Worm (Caenorhabditis elegans) whole organism, L2 larva: ENCODE measurements around the gene C16C8.16.

Experiments
- Y55F3AM.14 ChIP-seq: fragments of 200-800 bp; sonication (Bioruptor generic); optimal IDR thresholded peaks from 2 replicates; lab custom pipeline; 2018; ENCODE audit warnings: mild to moderate bottlenecking, missing genetic modification characterization, missing compliant biosample characterization
- ZK546.5 ChIP-seq: sonication (generic microtip); optimal IDR thresholded peaks from 2 replicates; lab custom pipeline; 2017; ENCODE audit warnings: missing biosample characterization, missing genetic modification characterization
- aly-2 ChIP-seq: fragments of 150-350 bp; optimal IDR thresholded peaks from 2 replicates; lab custom pipeline; 2014; ENCODE audit warnings: missing biosample characterization, missing genetic modification characterization
- ama-1 ChIP-seq: fragments of 150-350 bp; optimal IDR thresholded peaks from 2 replicates; lab custom pipeline; 2018; ENCODE audit warnings: inconsistent platforms
- ceh-82 ChIP-seq: fragments of 150-350 bp; optimal IDR thresholded peaks from 2 replicates; lab custom pipeline; 2014; ENCODE audit warnings: missing biosample characterization, missing genetic modification characterization
- crh-2 ChIP-seq: sonication (generic microtip); optimal IDR thresholded peaks from 2 replicates; lab custom pipeline; 2017; ENCODE audit warnings: missing biosample characterization, missing genetic modification characterization
- dmd-4 ChIP-seq: sonication (generic microtip); optimal IDR thresholded peaks from 2 replicates; lab custom pipeline; 2017; ENCODE audit warnings: missing biosample characterization, missing genetic modification characterization
- egl-27 ChIP-seq: sonication (generic microtip); optimal IDR thresholded peaks from 3 replicates; lab custom pipeline; 2017; ENCODE audit warnings: missing biosample characterization, missing genetic modification reagents, missing genetic modification characterization
- elt-1 ChIP-seq: fragments of 150-350 bp; optimal IDR thresholded peaks from 2 replicates; lab custom pipeline; 2014; ENCODE audit warnings: missing biosample characterization, missing genetic modification characterization
- elt-3 ChIP-seq: sonication (generic microtip); optimal IDR thresholded peaks from 2 replicates; lab custom pipeline; 2017; ENCODE audit warnings: missing biosample characterization, missing genetic modification characterization
- fos-1 ChIP-seq: fragments of 150-350 bp; optimal IDR thresholded peaks from 2 replicates; lab custom pipeline; 2014; ENCODE audit warnings: missing biosample characterization, missing genetic modification characterization
- gmeb-1 ChIP-seq: fragments of 150-350 bp; optimal IDR thresholded peaks from 2 replicates; lab custom pipeline; 2014; ENCODE audit warnings: missing biosample characterization, missing genetic modification characterization
- lin-11 ChIP-seq: fragments of 150-350 bp; sonication (generic microtip); optimal IDR thresholded peaks from 2 replicates; lab custom pipeline; 2014; ENCODE audit warnings: missing biosample characterization, missing genetic modification characterization, inconsistent platforms, mixed read lengths
- lin-13 ChIP-seq: fragments of 150-350 bp; optimal IDR thresholded peaks from 2 replicates; lab custom pipeline; 2014; ENCODE audit warnings: missing biosample characterization, missing genetic modification reagents, missing genetic modification characterization
- lin-39 ChIP-seq: fragments of 150-350 bp; optimal IDR thresholded peaks from 2 replicates; lab custom pipeline; 2014; ENCODE audit warnings: missing biosample characterization, missing genetic modification reagents, missing genetic modification characterization
- lsy-2 ChIP-seq, 2 experiments: fragments of 150-350 bp in 1 of 2; sonication (generic microtip) in 1 of 2; optimal IDR thresholded peaks; 2 replicates each; lab custom pipeline; 2014 to 2017; ENCODE audit warnings: missing biosample characterization in 2 of 2, missing genetic modification characterization in 2 of 2
- mab-5 ChIP-seq: fragments of 150-350 bp; optimal IDR thresholded peaks from 2 replicates; lab custom pipeline; 2014; ENCODE audit warnings: missing biosample characterization, missing genetic modification characterization
- mbf-1 ChIP-seq: sonication (generic microtip); optimal IDR thresholded peaks from 2 replicates; lab custom pipeline; 2017; ENCODE audit warnings: missing biosample characterization, missing genetic modification characterization
- mdl-1 ChIP-seq, 2 experiments: fragments of 150-350 bp in 1 of 2; sonication (generic microtip) in 1 of 2; optimal IDR thresholded peaks; 2 replicates each; lab custom pipeline; 2017; ENCODE audit warnings: missing biosample characterization in 2 of 2, missing genetic modification characterization in 2 of 2
- nhr-10 ChIP-seq: sonication (generic microtip); optimal IDR thresholded peaks from 2 replicates; lab custom pipeline; 2017; ENCODE audit warnings: missing biosample characterization, missing genetic modification characterization
- nhr-11 ChIP-seq: fragments of 150-350 bp; optimal IDR thresholded peaks from 2 replicates; lab custom pipeline; 2014; ENCODE audit warnings: missing biosample characterization, missing genetic modification characterization
- nhr-12 ChIP-seq: fragments of 150-350 bp; optimal IDR thresholded peaks from 2 replicates; lab custom pipeline; 2014; ENCODE audit warnings: missing biosample characterization, missing genetic modification characterization
- nhr-129 ChIP-seq: fragments of 150-350 bp; optimal IDR thresholded peaks from 2 replicates; lab custom pipeline; 2014; ENCODE audit warnings: missing biosample characterization, missing genetic modification characterization
- nhr-21 ChIP-seq: fragments of 150-350 bp; optimal IDR thresholded peaks from 2 replicates; lab custom pipeline; 2014; ENCODE audit warnings: missing biosample characterization, missing genetic modification characterization
- nhr-23 ChIP-seq: fragments of 150-350 bp; optimal IDR thresholded peaks from 2 replicates; lab custom pipeline; 2014; ENCODE audit warnings: missing biosample characterization, missing genetic modification reagents, missing genetic modification characterization
- nhr-237 ChIP-seq: fragments of 150-350 bp; optimal IDR thresholded peaks from 2 replicates; lab custom pipeline; 2014; ENCODE audit warnings: missing biosample characterization, missing genetic modification characterization
- nhr-77 ChIP-seq: fragments of 150-350 bp; optimal IDR thresholded peaks from 2 replicates; lab custom pipeline; 2014; ENCODE audit warnings: missing biosample characterization, missing genetic modification characterization
- peb-1 ChIP-seq: fragments of 150-350 bp; optimal IDR thresholded peaks from 2 replicates; lab custom pipeline; 2014; ENCODE audit warnings: missing biosample characterization, missing genetic modification characterization
- sem-4 ChIP-seq: fragments of 150-350 bp; optimal IDR thresholded peaks from 2 replicates; lab custom pipeline; 2014; ENCODE audit warnings: missing biosample characterization, missing genetic modification reagents, missing genetic modification characterization
- skn-1 ChIP-seq: sonication (generic microtip); optimal IDR thresholded peaks from 2 replicates; lab custom pipeline; 2017; ENCODE audit warnings: missing biosample characterization, missing genetic modification characterization
- sma-3 ChIP-seq: sonication (generic microtip); optimal IDR thresholded peaks from 2 replicates; lab custom pipeline; 2016; ENCODE audit warnings: missing genetic modification reagents, missing genetic modification characterization, missing compliant biosample characterization
- sma-9 ChIP-seq, 2 experiments: fragments of 150-350 bp in 1 of 2; sonication (generic microtip) in 1 of 2; optimal IDR thresholded peaks; 2 replicates each; lab custom pipeline; 2014 to 2016; ENCODE audit warnings: missing genetic modification characterization in 2 of 2, mild to moderate bottlenecking in 1 of 2, missing biosample characterization in 1 of 2, missing compliant biosample characterization in 1 of 2, missing genetic modification reagents in 1 of 2, moderate library complexity in 1 of 2
- snpc-4 ChIP-seq: fragments of 150-350 bp; optimal IDR thresholded peaks from 2 replicates; lab custom pipeline; 2014; ENCODE audit warnings: missing biosample characterization, missing genetic modification characterization
- unc-39 ChIP-seq: fragments of 150-350 bp; optimal IDR thresholded peaks from 2 replicates; lab custom pipeline; 2014; ENCODE audit warnings: missing biosample characterization, missing genetic modification characterization
- unc-62 ChIP-seq: fragments of 150-350 bp; optimal IDR thresholded peaks from 2 replicates; lab custom pipeline; 2014; ENCODE audit warnings: missing biosample characterization, missing genetic modification reagents, missing genetic modification characterization
- zag-1 ChIP-seq: fragments of 150-350 bp; optimal IDR thresholded peaks from 2 replicates; lab custom pipeline; 2014; ENCODE audit warnings: missing biosample characterization, missing genetic modification characterization
- ztf-1 ChIP-seq: fragments of 200-800 bp; sonication (Bioruptor generic); conservative IDR thresholded peaks from 2 replicates; pipeline ENCODE4 v1.3.6; 2022; ENCODE audit warnings: missing genetic modification characterization, missing compliant biosample characterization
- ztf-11 ChIP-seq: sonication (generic microtip); optimal IDR thresholded peaks from 2 replicates; lab custom pipeline; 2017; ENCODE audit warnings: missing biosample characterization, missing genetic modification characterization

The C16C8.16 gene

DNA sequence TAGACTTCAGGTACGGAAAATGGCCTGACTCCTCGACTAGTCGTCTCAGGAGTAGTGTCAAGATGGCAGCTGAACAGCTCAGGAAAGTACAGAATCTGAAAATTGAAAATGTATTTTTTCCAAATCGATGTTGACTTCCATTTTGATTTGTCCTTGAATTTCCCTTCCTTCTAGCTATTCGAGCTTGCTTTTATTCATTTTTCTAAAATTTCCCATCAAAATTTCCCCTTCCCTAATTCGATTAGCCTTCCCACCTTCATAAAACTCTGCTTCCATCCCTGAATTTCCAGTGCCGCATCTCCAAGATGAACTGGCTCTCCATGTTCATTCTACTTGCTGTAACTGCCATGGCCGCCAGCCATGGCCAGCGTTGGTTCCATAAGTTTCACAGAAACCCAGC is 27.3 kb downstream of the C16C8.16 start, which contains the start of gene Y49F6B.6:
Y49F6B.6 (plus strand) TSS at position 301 of the 400 bp plus-strand sequence.
- TF ChIP-seq sma-9 (GFP tag; optimal IDR thresholded peaks at IDR 0.05; lab: Kevin White, UChicago) (no peak), sma-9 (tag; optimal IDR thresholded peaks at IDR 0.05; lab: Kevin White, UChicago) (no peak), nhr-10 (tag; lab: Kevin White, UChicago) (no peak), ztf-1 (no peak), nhr-237 (no peak), aly-2 (no peak), sma-3 (GFP tag; lab: Kevin White, UChicago) (no peak), skn-1 (tag; lab: Kevin White, UChicago) (no peak), lin-13 (GFP tag; lab: Kevin White, UChicago) (no peak), nhr-23 (tag; lab: Kevin White, UChicago) (no peak), unc-39 (tag; lab: Kevin White, UChicago) (no peak), peb-1 (tag; lab: Kevin White, UChicago) (no peak), nhr-12 (tag; lab: Kevin White, UChicago) (no peak), ztf-11 (tag; lab: Kevin White, UChicago) (no peak), mab-5 (no peak)

ce11 chrII:3473744-3474143 is 28.2 kb downstream of the C16C8.16 start, which contains the start of gene sdz-32:
Gene sdz-32 (plus strand): TSS chrII:3474044.
- TF ChIP-seq ZK546.5 (tag; lab: Kevin White, UChicago) (no peak), fos-1 (tag; lab: Kevin White, UChicago) (no peak), sma-9 (GFP tag; optimal IDR thresholded peaks at IDR 0.05; lab: Kevin White, UChicago) (no peak), sma-9 (tag; optimal IDR thresholded peaks at IDR 0.05; lab: Kevin White, UChicago) (no peak), nhr-129 (tag; lab: Kevin White, UChicago) (no peak), ama-1 (lab: Kevin White, UChicago) (no peak), elt-1 (tag; lab: Kevin White, UChicago) (no peak), mdl-1 (tag; optimal IDR thresholded peaks at IDR 0.05; lab: Kevin White, UChicago) (no peak), peb-1 (tag; lab: Kevin White, UChicago) (no peak), ceh-82 (tag; lab: Kevin White, UChicago) (no peak), elt-3 (tag; lab: Kevin White, UChicago) (no peak), Y55F3AM.14 (GFP tag; lab: Kevin White, UChicago) (no peak), nhr-23 (tag; lab: Kevin White, UChicago) (no peak), mbf-1 (tag; lab: Kevin White, UChicago) (no peak), nhr-77 (no peak), lin-13 (GFP tag; lab: Kevin White, UChicago) (no peak), nhr-21 (tag; lab: Kevin White, UChicago) (no peak), skn-1 (tag; lab: Kevin White, UChicago) (no peak), aly-2 (no peak), lin-11 (tag; lab: Kevin White, UChicago) (no peak), sem-4 (tag; lab: Kevin White, UChicago) (no peak)
- TF ChIP-seq, all 48 proteins: peak for 0

DNA sequence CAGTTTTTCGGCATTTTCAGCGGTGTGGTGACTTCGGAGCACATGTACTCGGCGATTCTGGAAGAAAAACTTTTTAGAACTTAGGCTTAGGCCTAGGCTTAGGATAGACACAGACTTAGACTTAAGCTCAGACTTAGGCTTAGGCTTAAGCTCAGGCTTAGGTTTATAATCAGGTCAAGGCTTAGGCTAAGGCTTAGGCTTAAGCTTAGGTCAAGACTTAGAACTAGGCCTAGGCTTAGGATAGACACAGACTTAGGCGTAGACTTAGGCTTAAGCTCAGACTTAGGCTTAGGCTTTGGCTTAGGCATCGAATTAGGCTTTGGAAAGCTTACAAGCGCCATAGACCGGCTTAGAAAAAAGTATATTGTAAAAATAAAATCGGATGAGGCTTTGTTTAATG is 31.0 kb downstream of the C16C8.16 start:
- TF ChIP-seq gmeb-1 (tag; lab: Kevin White, UChicago), result no peak
- TF ChIP-seq nhr-11 (tag; lab: Kevin White, UChicago), result no peak
- no peak for TF ChIP-seq aly-2
- TF ChIP-seq lin-39 (tag; lab: Kevin White, UChicago), result no peak
- TF ChIP-seq elt-3 (tag; lab: Kevin White, UChicago), result no peak
- no peak for TF ChIP-seq lin-11 (tag; lab: Kevin White, UChicago)
- no peak for TF ChIP-seq lsy-2 (tag; optimal IDR thresholded peaks at IDR 0.05; lab: Kevin White, UChicago)
- TF ChIP-seq nhr-77, result no peak
- TF ChIP-seq nhr-237, result no peak
- no peak for TF ChIP-seq sma-3 (GFP tag; lab: Kevin White, UChicago)
- TF ChIP-seq ztf-11 (tag; lab: Kevin White, UChicago), result no peak
- TF ChIP-seq zag-1 (tag; lab: Kevin White, UChicago), result no peak
- TF ChIP-seq dmd-4, result no peak
- TF ChIP-seq sem-4 (tag; lab: Kevin White, UChicago), result no peak
- TF ChIP-seq crh-2, result no peak
- TF ChIP-seq skn-1 (tag; lab: Kevin White, UChicago), result no peak

ce11 chrII:3477171-3477570 is 31.6 kb downstream of the C16C8.16 start, which contains the start of gene fbxb-104:
Gene fbxb-104 (minus strand): TSS chrII:3477271.
- TF ChIP-seq unc-39 (tag; lab: Kevin White, UChicago) (no peak), unc-62 (GFP tag; lab: Kevin White, UChicago) (no peak), elt-1 (tag; lab: Kevin White, UChicago) (no peak), snpc-4 (tag; lab: Kevin White, UChicago) (no peak), egl-27 (tag; lab: Kevin White, UChicago) (no peak)
- TF ChIP-seq, all 48 proteins: peak for 0
